Fruit fly (Drosophila melanogaster): Measurements from ENCODE around the gene CG6006.

The CG6006 gene

DNA sequence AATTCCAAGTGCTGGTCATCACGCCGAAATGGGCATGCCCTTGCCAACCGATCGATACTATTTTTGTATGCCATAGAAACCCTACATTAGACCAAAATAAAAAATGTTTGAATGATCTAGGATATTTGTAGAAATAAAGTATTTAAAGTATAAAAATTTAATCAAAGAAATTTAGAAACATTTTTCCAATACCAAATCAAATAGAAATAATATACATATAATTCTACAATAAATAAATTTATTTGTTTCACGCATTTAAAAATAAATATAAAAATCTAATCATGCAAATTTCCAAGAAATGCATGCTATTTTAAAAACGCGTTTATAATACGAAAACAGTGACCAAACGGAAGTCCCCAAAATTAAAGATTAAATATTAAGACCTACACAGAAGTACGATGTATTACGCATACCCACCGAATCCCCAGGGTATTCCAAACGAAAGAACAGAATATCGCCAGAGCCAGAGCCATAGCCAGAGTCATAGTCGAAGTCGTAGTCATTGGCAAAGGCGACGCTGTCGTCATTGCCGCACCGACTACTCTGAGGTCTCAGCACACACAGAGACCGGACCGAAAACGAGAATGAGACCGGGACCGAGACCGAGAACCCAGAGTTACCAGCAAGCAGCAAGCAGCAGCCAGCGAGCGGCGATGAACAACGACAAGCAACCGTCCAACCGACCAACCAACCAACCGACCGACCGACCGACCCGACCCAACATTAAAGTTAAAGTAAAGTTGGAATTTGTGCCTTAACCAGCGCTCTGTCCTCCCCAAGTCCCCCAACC, 54.3 kb downstream of the CG6006 start (continued):
- peak; percentile 72 for TF ChIP-seq dsx (GFP tag; optimal IDR thresholded peaks at IDR 0.05; ENCODE audit: poor library complexity, severe bottlenecking)
- TF ChIP-seq Gug (GFP tag; IDR thresholded peaks at IDR 0.05), result no peak
- peak; percentile 51 for TF ChIP-seq cyc (GFP tag; optimal IDR thresholded peaks at IDR 0.05)
- peak; percentile 15; the same call in 1 of the 2 replicates for TF ChIP-seq CG11294 (GFP tag; IDR thresholded peaks at IDR 0.05)
- peak; percentile 35 for TF ChIP-seq CG11902 (GFP tag; optimal IDR thresholded peaks at IDR 0.05)
- TF ChIP-seq CG3919 (GFP tag; optimal IDR thresholded peaks at IDR 0.05), result peak; percentile 50
- peak; percentile 35 to 87 for TF ChIP-seq salr (GFP tag; optimal IDR thresholded peaks at IDR 0.05)
- TF ChIP-seq pdm3 (GFP tag; optimal IDR thresholded peaks at IDR 0.05), result peak; percentile 63
- no peak for TF ChIP-seq fd85E (GFP tag; optimal IDR thresholded peaks at IDR 0.05)
- TF ChIP-seq Sox102F (GFP tag; optimal IDR thresholded peaks at IDR 0.05), result peak; percentile 46
- TF ChIP-seq vri (GFP tag; optimal IDR thresholded peaks at IDR 0.05), result no peak
- peak; percentile 87 for TF ChIP-seq CG10631 (GFP tag; optimal IDR thresholded peaks at IDR 0.05)
- TF ChIP-seq CG32006 (GFP tag; optimal IDR thresholded peaks at IDR 0.05), result peak; percentile 88
- peak; percentile 19 for TF ChIP-seq CG6854 (GFP tag; optimal IDR thresholded peaks at IDR 0.05)
- peak; percentile 88 for TF ChIP-seq CG3032 (tag; optimal IDR thresholded peaks at IDR 0.05)
- peak; percentile 81 for TF ChIP-seq CG8632 (GFP tag; optimal IDR thresholded peaks at IDR 0.05)
- TF ChIP-seq lz (GFP tag; optimal IDR thresholded peaks at IDR 0.05), result peak; percentile 54
- TF ChIP-seq Lpt (GFP tag; optimal IDR thresholded peaks at IDR 0.05), result no peak
- peak; percentile 75 for TF ChIP-seq CG6808 (GFP tag; optimal IDR thresholded peaks at IDR 0.05)
- peak; percentile 48 for TF ChIP-seq CG11762 (GFP tag; optimal IDR thresholded peaks at IDR 0.05; ENCODE audit: insufficient read depth)
- TF ChIP-seq spab (GFP tag; optimal IDR thresholded peaks at IDR 0.05), result peak; percentile 87
- no peak for TF ChIP-seq Blimp-1 (GFP tag; optimal IDR thresholded peaks at IDR 0.05)
- peak; percentile 52 for TF ChIP-seq CG6276 (GFP tag; optimal IDR thresholded peaks at IDR 0.05)
- TF ChIP-seq net (GFP tag; optimal IDR thresholded peaks at IDR 0.05), result peak; percentile 1
- peak; percentile 75 for TF ChIP-seq CG10669 (GFP tag; optimal IDR thresholded peaks at IDR 0.05)
- no peak for TF ChIP-seq Hr38 (GFP tag; optimal IDR thresholded peaks at IDR 0.05)
- peak; percentile 61 for TF ChIP-seq Met (GFP tag; optimal IDR thresholded peaks at IDR 0.05)
- TF ChIP-seq eg (GFP tag; IDR thresholded peaks at IDR 0.05), result peak; percentile 29; the same call in 2 of the 3 replicates

DNA sequence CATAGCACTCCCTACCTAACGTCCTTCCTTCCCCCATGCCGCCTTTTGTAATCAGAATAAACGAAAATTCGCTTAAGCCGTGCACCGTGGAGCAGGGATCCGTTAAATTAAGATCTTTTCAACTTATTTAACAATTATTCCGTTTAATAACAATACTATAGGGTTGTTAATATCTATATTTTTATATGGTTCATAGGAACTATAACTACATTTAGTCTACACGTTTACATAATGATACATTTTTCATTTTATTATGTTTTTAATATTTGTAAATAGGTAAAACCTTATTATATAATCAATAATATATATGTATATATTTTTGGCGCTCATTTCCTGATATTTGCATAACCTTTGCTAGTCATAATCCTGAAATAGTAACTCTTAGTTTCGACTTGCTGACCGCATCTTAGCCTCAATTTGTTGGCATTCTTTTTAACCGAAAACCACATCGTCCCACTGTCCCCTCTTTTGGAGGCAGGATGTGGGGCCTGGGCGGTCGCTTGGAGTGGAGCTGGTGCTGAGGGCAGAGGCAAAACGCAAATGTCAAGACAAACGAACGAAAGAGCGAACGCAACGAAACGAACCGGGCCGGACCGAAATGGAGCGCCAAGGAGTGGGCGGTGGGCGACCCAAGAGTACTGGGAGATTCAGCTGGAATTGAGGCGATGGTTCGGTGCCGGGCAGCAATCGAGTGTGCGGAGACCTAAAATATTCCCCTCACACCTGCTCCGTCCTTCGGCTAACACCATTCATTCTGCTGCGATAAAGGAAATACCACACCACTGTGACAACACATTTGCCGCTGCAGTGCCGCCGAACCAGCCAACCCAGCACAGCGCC, 55.2 kb downstream of the CG6006 start:
- TF ChIP-seq CG6792 (GFP tag; optimal IDR thresholded peaks at IDR 0.05) (peak; percentile 70), lz (GFP tag; optimal IDR thresholded peaks at IDR 0.05) (peak; percentile 65), acj6 (GFP tag; optimal IDR thresholded peaks at IDR 0.05) (peak; percentile 87), eg (GFP tag; IDR thresholded peaks at IDR 0.05) (peak; percentile 32; the same call in 2 of the 3 replicates), Eip75B (GFP tag; optimal IDR thresholded peaks at IDR 0.05) (peak; percentile 64), Sox15 (GFP tag; optimal IDR thresholded peaks at IDR 0.05) (peak; percentile 71), CG16779 (tag; optimal IDR thresholded peaks at IDR 0.05) (peak; percentile 59), esn (GFP tag; optimal IDR thresholded peaks at IDR 0.05) (peak; percentile 80), CG8319 (GFP tag; optimal IDR thresholded peaks at IDR 0.05) (peak; percentile 26), Ets21C (GFP tag; optimal IDR thresholded peaks at IDR 0.05) (peak; percentile 46), CG34406 (GFP tag; optimal IDR thresholded peaks at IDR 0.05) (peak; percentile 85), vri (GFP tag; optimal IDR thresholded peaks at IDR 0.05) (peak; percentile 38), CG32006 (GFP tag; optimal IDR thresholded peaks at IDR 0.05) (peak; percentile 87), CG6854 (GFP tag; optimal IDR thresholded peaks at IDR 0.05) (peak; percentile 6), topi (GFP tag; optimal IDR thresholded peaks at IDR 0.05) (peak; percentile 62), Eip78C (GFP tag) (peak; percentile 86), CG3919 (GFP tag; optimal IDR thresholded peaks at IDR 0.05) (peak; percentile 75), CG3032 (tag; optimal IDR thresholded peaks at IDR 0.05) (peak; percentile 89), salr (GFP tag; optimal IDR thresholded peaks at IDR 0.05) (peak; percentile 44 to 75), CG9139 (GFP tag; optimal IDR thresholded peaks at IDR 0.05) (peak; percentile 67), Smox (GFP tag; optimal IDR thresholded peaks at IDR 0.05) (peak; percentile 66), pdm3 (GFP tag; optimal IDR thresholded peaks at IDR 0.05) (peak; percentile 42), CG4318 (GFP tag; optimal IDR thresholded peaks at IDR 0.05) (peak; percentile 77), CG6808 (GFP tag; optimal IDR thresholded peaks at IDR 0.05) (peak; percentile 89), Hr38 (GFP tag; optimal IDR thresholded peaks at IDR 0.05) (no peak), CG11762 (GFP tag; optimal IDR thresholded peaks at IDR 0.05; ENCODE audit: insufficient read depth) (peak; percentile 81), Hr39 (GFP tag; optimal IDR thresholded peaks at IDR 0.05) (peak; percentile 49), Hr4 (GFP tag; optimal IDR thresholded peaks at IDR 0.05) (peak; percentile 31), Ets96B (tag; optimal IDR thresholded peaks at IDR 0.05) (peak; percentile 91), Lpt (GFP tag; optimal IDR thresholded peaks at IDR 0.05) (no peak), CG11902 (GFP tag; optimal IDR thresholded peaks at IDR 0.05) (peak; percentile 65)
